Worm (Caenorhabditis elegans): Measurements from ENCODE around the gene ndc-80.

ndc-80 gene

DNA sequence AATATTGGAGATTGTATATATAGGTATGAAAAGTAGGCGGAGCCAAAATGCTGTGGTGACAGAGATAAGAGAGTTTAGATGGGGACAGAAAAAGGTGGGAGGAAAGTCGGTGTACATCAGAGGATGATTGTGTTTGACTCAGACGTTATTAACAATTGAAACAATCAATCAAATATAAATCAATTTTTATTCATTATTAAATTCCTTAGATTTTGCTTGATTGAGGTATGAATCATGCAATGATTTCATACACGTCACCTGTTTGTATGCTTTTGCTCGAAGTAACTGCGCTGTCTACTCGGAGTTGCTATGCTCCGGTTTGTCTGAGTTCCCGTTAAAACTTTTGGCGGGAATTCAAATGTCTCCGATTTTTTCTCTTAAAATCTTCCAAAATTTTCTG lies 29.2 kb downstream of the ndc-80 start, which contains the start of gene C04G2.10:
Gene C04G2.10 (plus strand): TSS at position 301 of the 400 bp plus-strand sequence.
- TF ChIP-seq ces-1 (GFP tag; optimal IDR thresholded peaks at IDR 0.05) (no peak), pqm-1 (tag; optimal IDR thresholded peaks at IDR 0.05) (no peak), tlp-1 (tag; optimal IDR thresholded peaks at IDR 0.05) (no peak), F16B12.6 (tag; optimal IDR thresholded peaks at IDR 0.05) (no peak), ceh-90 (tag; optimal IDR thresholded peaks at IDR 0.05) (no peak), snpc-4 (tag; optimal IDR thresholded peaks at IDR 0.05) (no peak), blmp-1 (tag; optimal IDR thresholded peaks at IDR 0.05) (no peak), lsy-2 (tag; optimal IDR thresholded peaks at IDR 0.05) (no peak)

DNA sequence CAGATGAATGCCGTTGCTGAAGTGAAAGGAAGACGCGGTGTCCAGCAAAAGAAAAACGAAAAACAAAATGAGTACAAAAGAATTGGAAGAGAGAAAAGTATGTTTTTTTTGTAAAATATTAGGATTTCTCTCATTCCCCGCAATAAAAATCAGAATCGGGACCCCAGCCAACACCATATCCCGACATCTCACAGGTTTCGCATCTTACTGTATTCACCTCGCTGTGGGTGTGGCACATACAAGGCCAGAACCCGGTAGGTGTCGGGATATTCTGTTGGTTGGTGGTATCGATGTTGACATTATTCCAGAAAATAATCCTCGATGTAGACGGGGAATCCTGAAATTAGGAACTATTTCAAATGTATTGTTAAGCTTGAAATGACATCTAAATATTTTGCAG lies 30.8 kb downstream of the ndc-80 start:
- TF ChIP-seq unc-86 (tag; optimal IDR thresholded peaks at IDR 0.05) (no peak), fos-1 (tag; optimal IDR thresholded peaks at IDR 0.05) (no peak), tbx-2 (tag; optimal IDR thresholded peaks at IDR 0.05) (no peak), ceh-90 (tag; optimal IDR thresholded peaks at IDR 0.05) (no peak)

DNA sequence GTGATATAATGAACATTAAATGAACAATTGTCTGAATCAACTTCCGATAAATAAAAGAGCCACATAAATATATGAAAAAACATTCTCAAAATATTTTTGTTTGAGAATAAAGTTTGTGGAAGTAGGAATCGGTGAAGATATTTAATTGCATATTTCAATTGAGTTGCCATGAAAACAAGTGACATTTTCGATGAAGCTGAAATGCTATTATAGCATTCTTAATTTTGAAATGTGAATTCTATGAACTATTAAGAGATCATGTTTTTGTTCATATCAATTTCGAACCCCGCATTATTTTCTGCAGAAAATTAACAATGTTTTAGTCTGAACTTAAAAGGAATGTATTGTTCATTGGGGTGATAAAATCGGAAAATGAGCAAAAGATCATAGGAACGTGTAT lies 36.3 kb downstream of the ndc-80 start, which contains the start of gene irld-21:
Gene irld-21 (minus strand): TSS at position 101 of the 400 bp plus-strand sequence.
- TF ChIP-seq xbp-1 (tag; optimal IDR thresholded peaks at IDR 0.05) (no peak), snpc-4 (tag; optimal IDR thresholded peaks at IDR 0.05) (no peak), hlh-4 (tag; optimal IDR thresholded peaks at IDR 0.05) (no peak), lin-35 (GFP tag; optimal IDR thresholded peaks at IDR 0.05) (no peak), ceh-88 (GFP tag; IDR thresholded peaks at IDR 0.05) (no peak), jun-1 (tag; optimal IDR thresholded peaks at IDR 0.05) (no peak), C16A3.4 (tag; optimal IDR thresholded peaks at IDR 0.05) (no peak), elt-2 (tag; optimal IDR thresholded peaks at IDR 0.05) (no peak), lin-15B (tag; optimal IDR thresholded peaks at IDR 0.05) (no peak), unc-98 (GFP tag; IDR thresholded peaks at IDR 0.05) (no peak), grh-1 (GFP tag; IDR thresholded peaks at IDR 0.05) (no peak), efl-3 (GFP tag; optimal IDR thresholded peaks at IDR 0.05) (no peak), skn-1 (tag; optimal IDR thresholded peaks at IDR 0.05) (no peak), mdl-1 (tag; optimal IDR thresholded peaks at IDR 0.05) (no peak), sup-37 (GFP tag; optimal IDR thresholded peaks at IDR 0.05) (no peak)

DNA sequence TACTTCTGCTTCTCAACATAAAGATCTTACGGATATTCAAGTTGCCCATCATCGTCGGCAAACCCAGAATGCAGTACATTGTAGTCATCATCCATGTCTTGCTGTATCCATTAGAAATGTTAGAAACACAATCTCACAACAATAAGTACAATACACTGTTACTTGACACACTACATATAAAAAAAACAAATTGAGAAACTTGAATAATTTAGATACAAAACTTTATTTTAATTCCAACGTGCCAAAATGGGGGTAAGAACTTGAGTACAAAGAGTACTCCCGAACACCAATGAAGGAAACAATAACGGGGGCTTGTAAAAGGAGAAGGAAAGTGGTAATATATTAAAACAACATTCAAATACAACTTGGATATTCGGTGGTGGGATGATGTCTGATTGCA lies 40.6 kb downstream of the ndc-80 start, which contains the start of gene ctf-18:
Gene ctf-18 (minus strand): TSS at position 101 of the 400 bp plus-strand sequence.
- TF ChIP-seq Y116A8C.19 (tag; optimal IDR thresholded peaks at IDR 0.05; ENCODE audit: borderline replicate concordance) (no peak), tlp-1 (tag; optimal IDR thresholded peaks at IDR 0.05) (no peak), hpl-2 (GFP tag; optimal IDR thresholded peaks at IDR 0.05) (no peak), lin-39 (tag; optimal IDR thresholded peaks at IDR 0.05) (no peak), lin-14 (GFP tag; optimal IDR thresholded peaks at IDR 0.05) (no peak), vab-15 (tag; optimal IDR thresholded peaks at IDR 0.05) (no peak), nhr-12 (tag; optimal IDR thresholded peaks at IDR 0.05) (no peak), lsy-2 (tag; optimal IDR thresholded peaks at IDR 0.05) (no peak), ets-5 (GFP tag; IDR thresholded peaks at IDR 0.05) (no peak), fkh-4 (tag; optimal IDR thresholded peaks at IDR 0.05; ENCODE audit: borderline replicate concordance) (no peak)

DNA sequence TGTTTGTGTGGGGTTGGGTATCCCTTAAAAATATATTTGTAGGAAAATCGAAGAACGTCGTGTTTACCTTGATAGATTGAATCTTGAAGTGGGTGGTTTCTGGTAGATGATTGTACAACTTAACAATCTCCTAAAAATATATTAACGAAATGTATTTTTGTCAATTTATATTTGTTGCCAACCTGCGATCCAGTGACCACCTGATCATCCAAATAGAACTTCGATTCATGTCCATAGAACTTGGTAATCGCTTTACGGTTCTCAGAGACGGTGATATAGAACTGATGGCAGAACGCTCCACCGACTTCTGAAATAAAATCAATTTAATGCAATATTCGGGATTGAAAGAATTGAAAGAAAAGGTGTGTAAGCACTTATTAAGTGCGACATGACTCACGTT lies 42.5 kb downstream of the ndc-80 start:
- TF ChIP-seq Y116A8C.19 (tag; optimal IDR thresholded peaks at IDR 0.05; ENCODE audit: borderline replicate concordance): no peak
- no peak for TF ChIP-seq ceh-82 (tag; optimal IDR thresholded peaks at IDR 0.05)
- no peak for TF ChIP-seq hlh-4 (tag; optimal IDR thresholded peaks at IDR 0.05)
- TF ChIP-seq ceh-90 (tag; optimal IDR thresholded peaks at IDR 0.05): no peak
- TF ChIP-seq hlh-17 (GFP tag; optimal IDR thresholded peaks at IDR 0.05; ENCODE audit: borderline replicate concordance): no peak
- no peak for TF ChIP-seq unc-86 (tag; optimal IDR thresholded peaks at IDR 0.05)
- no peak for TF ChIP-seq F16B12.6 (tag; optimal IDR thresholded peaks at IDR 0.05)
- no peak for TF ChIP-seq nhr-71 (tag; optimal IDR thresholded peaks at IDR 0.05)
- TF ChIP-seq unc-30 (tag; optimal IDR thresholded peaks at IDR 0.05): no peak
